Worm (Caenorhabditis elegans) whole organism, late embryonic: Measurements from ENCODE around the gene C28D4.10.

Experiments used
- C08G9.2 ChIP-seq: sonication (generic microtip); optimal IDR thresholded peaks from 2 replicates; lab custom pipeline; 2016; ENCODE audit warnings: mild to moderate bottlenecking, missing genetic modification characterization, moderate library complexity, missing compliant biosample characterization
- F13H6.1 ChIP-seq: sonication (generic microtip); optimal IDR thresholded peaks from 2 replicates; lab custom pipeline; 2016; ENCODE audit warnings: missing genetic modification characterization, missing compliant biosample characterization
- K09A11.1 ChIP-seq: sonication (generic microtip); optimal IDR thresholded peaks from 2 replicates; lab custom pipeline; 2017; ENCODE audit warnings: antibody characterized with exemption, mild to moderate bottlenecking, missing genetic modification characterization, missing compliant biosample characterization; ENCODE audit not compliant: insufficient read depth
- T23F11.4 ChIP-seq: fragments of 200-800 bp; sonication (Bioruptor generic); optimal IDR thresholded peaks from 2 replicates; lab custom pipeline; 2018; ENCODE audit warnings: mild to moderate bottlenecking, missing genetic modification characterization, missing compliant biosample characterization
- Y22D7AL.16 ChIP-seq: sonication (generic microtip); optimal IDR thresholded peaks from 2 replicates; lab custom pipeline; 2016; ENCODE audit warnings: missing genetic modification characterization, missing compliant biosample characterization
- ama-1 ChIP-seq: fragments of 150-350 bp; optimal IDR thresholded peaks from 2 replicates; lab custom pipeline; 2014
- ceh-14 ChIP-seq: sonication (generic microtip); optimal IDR thresholded peaks from 2 replicates; lab custom pipeline; 2016; ENCODE audit warnings: missing genotype, missing genetic modification characterization, missing compliant biosample characterization
- ceh-18 ChIP-seq: sonication (generic microtip); optimal IDR thresholded peaks from 2 replicates; lab custom pipeline; 2016; ENCODE audit warnings: missing genetic modification characterization, missing compliant biosample characterization
- ceh-19 ChIP-seq: fragments of 200-800 bp; sonication (Bioruptor generic); optimal IDR thresholded peaks from 2 replicates; lab custom pipeline; 2018; ENCODE audit warnings: mild to moderate bottlenecking, missing genetic modification characterization, missing compliant biosample characterization
- ceh-2 ChIP-seq: sonication (generic microtip); optimal IDR thresholded peaks from 2 replicates; lab custom pipeline; 2016; ENCODE audit warnings: missing genotype, missing genetic modification characterization, missing compliant biosample characterization
- ceh-30 ChIP-seq: fragments of 150-350 bp; optimal IDR thresholded peaks from 2 replicates; lab custom pipeline; 2014; ENCODE audit warnings: missing biosample characterization, missing genetic modification characterization
- ceh-6 ChIP-seq: fragments of 200-800 bp; sonication (Bioruptor generic); optimal IDR thresholded peaks from 2 replicates; lab custom pipeline; 2018; ENCODE audit warnings: mild to moderate bottlenecking, missing genetic modification characterization, missing compliant biosample characterization
- ceh-9 ChIP-seq: sonication (generic microtip); optimal IDR thresholded peaks from 2 replicates; lab custom pipeline; 2016; ENCODE audit warnings: mild to moderate bottlenecking, missing genetic modification characterization, inconsistent platforms, missing compliant biosample characterization
- che-1 ChIP-seq: sonication (generic microtip); optimal IDR thresholded peaks from 2 replicates; lab custom pipeline; 2016; ENCODE audit warnings: mild to moderate bottlenecking, missing genetic modification characterization, missing compliant biosample characterization
- dmd-4 ChIP-seq: sonication (generic microtip); optimal IDR thresholded peaks from 2 replicates; lab custom pipeline; 2016; ENCODE audit warnings: borderline replicate concordance, missing genetic modification characterization, missing compliant biosample characterization
- elt-2 ChIP-seq: sonication (generic microtip); optimal IDR thresholded peaks from 2 replicates; lab custom pipeline; 2016; ENCODE audit warnings: missing genetic modification reagents, missing genetic modification characterization, missing compliant biosample characterization
- ets-4 ChIP-seq: sonication (generic microtip); optimal IDR thresholded peaks from 2 replicates; lab custom pipeline; 2016; ENCODE audit warnings: missing genetic modification characterization, missing compliant biosample characterization
- eyg-1 ChIP-seq: sonication (generic microtip); optimal IDR thresholded peaks from 2 replicates; lab custom pipeline; 2016; ENCODE audit warnings: missing genotype, missing genetic modification characterization, missing compliant biosample characterization
- fax-1 ChIP-seq: sonication (generic microtip); optimal IDR thresholded peaks from 2 replicates; lab custom pipeline; 2016; ENCODE audit warnings: missing genotype, missing genetic modification characterization, missing compliant biosample characterization
- gmeb-2 ChIP-seq: sonication (generic microtip); optimal IDR thresholded peaks from 2 replicates; lab custom pipeline; 2016; ENCODE audit warnings: missing genetic modification characterization, inconsistent platforms, missing compliant biosample characterization
- hlh-15 ChIP-seq: sonication (generic microtip); optimal IDR thresholded peaks from 2 replicates; lab custom pipeline; 2016; ENCODE audit warnings: missing genetic modification characterization, missing compliant biosample characterization
- lim-6 ChIP-seq: sonication (generic microtip); optimal IDR thresholded peaks from 2 replicates; lab custom pipeline; 2016; ENCODE audit warnings: missing genetic modification characterization, missing compliant biosample characterization
- madf-2 ChIP-seq: sonication (generic microtip); optimal IDR thresholded peaks from 2 replicates; lab custom pipeline; 2017; ENCODE audit warnings: missing genetic modification characterization, missing compliant biosample characterization
- nhr-11 ChIP-seq: fragments of 150-350 bp; optimal IDR thresholded peaks from 2 replicates; lab custom pipeline; 2014; ENCODE audit warnings: missing biosample characterization, missing genetic modification characterization
- npax-4 ChIP-seq: sonication (generic microtip); optimal IDR thresholded peaks from 2 replicates; lab custom pipeline; 2016; ENCODE audit warnings: missing genetic modification characterization, missing compliant biosample characterization
- odd-2 ChIP-seq: sonication (generic microtip); optimal IDR thresholded peaks from 2 replicates; lab custom pipeline; 2017; ENCODE audit warnings: antibody characterized with exemption, mild to moderate bottlenecking, missing genetic modification characterization, missing compliant biosample characterization
- pag-3 ChIP-seq: sonication (generic microtip); optimal IDR thresholded peaks from 2 replicates; lab custom pipeline; 2016; ENCODE audit warnings: missing compliant biosample characterization, missing genetic modification characterization, borderline replicate concordance
- pat-9 ChIP-seq: fragments of 200-800 bp; sonication (Bioruptor generic); optimal IDR thresholded peaks from 2 replicates; lab custom pipeline; 2018; ENCODE audit warnings: mild to moderate bottlenecking, missing genetic modification characterization, moderate library complexity, missing compliant biosample characterization
- pros-1 ChIP-seq: fragments of 150-350 bp; optimal IDR thresholded peaks from 2 replicates; lab custom pipeline; 2014; ENCODE audit warnings: missing biosample characterization, missing genetic modification reagents, missing genetic modification characterization
- ref-2 ChIP-seq: sonication (generic microtip); optimal IDR thresholded peaks from 2 replicates; lab custom pipeline; 2016; ENCODE audit warnings: missing genetic modification characterization, missing compliant biosample characterization
- sdc-2 ChIP-seq: sonication (generic microtip); optimal IDR thresholded peaks from 2 replicates; lab custom pipeline; 2016; ENCODE audit warnings: missing genotype, missing genetic modification characterization, missing compliant biosample characterization
- syd-9 ChIP-seq: sonication (generic microtip); optimal IDR thresholded peaks from 2 replicates; lab custom pipeline; 2016; ENCODE audit warnings: mild to moderate bottlenecking, missing genetic modification characterization, moderate library complexity, missing compliant biosample characterization
- unc-3 ChIP-seq, 2 experiments: fragments of 200-800 bp in 1 of 2; sonication (Bioruptor generic) in 1 of 2; sonication (generic microtip) in 1 of 2; conservative IDR thresholded peaks in 1 of 2; optimal IDR thresholded peaks in 1 of 2; 2 replicates each; pipeline versions ENCODE4 v1.3.6 to Lab custom; 2016 to 2022; ENCODE audit warnings: missing compliant biosample characterization in 2 of 2, missing genetic modification characterization in 2 of 2, missing genetic modification reagents in 1 of 2
- unc-55 ChIP-seq: sonication (generic microtip); optimal IDR thresholded peaks from 2 replicates; lab custom pipeline; 2017; ENCODE audit warnings: missing biosample characterization, missing genetic modification reagents, missing genetic modification characterization
- unc-86 ChIP-seq: sonication (generic microtip); optimal IDR thresholded peaks from 2 replicates; lab custom pipeline; 2016; ENCODE audit warnings: missing genetic modification characterization, missing compliant biosample characterization
- zip-5 ChIP-seq: sonication (generic microtip); optimal IDR thresholded peaks from 2 replicates; lab custom pipeline; 2016; ENCODE audit warnings: missing genetic modification characterization, missing compliant biosample characterization
- ztf-16 ChIP-seq: sonication (generic microtip); optimal IDR thresholded peaks from 2 replicates; lab custom pipeline; 2017; ENCODE audit warnings: missing genetic modification characterization, missing compliant biosample characterization

Gene C28D4.10

ce11 chrIV:9718396-9718795 is 19.9 kb upstream of the C28D4.10 start (continued):
- no peak for TF ChIP-seq ztf-16 (tag; lab: Kevin White, UChicago)
- peak; percentile 22 for TF ChIP-seq syd-9 (tag; lab: Kevin White, UChicago)
- no peak for TF ChIP-seq odd-2 (tag; lab: Kevin White, UChicago)
- no peak for TF ChIP-seq lim-6
- TF ChIP-seq F13H6.1 (tag; lab: Kevin White, UChicago): peak; percentile 17
- TF ChIP-seq T23F11.4 (GFP tag; lab: Kevin White, UChicago): no peak
- TF ChIP-seq pag-3 (tag; lab: Kevin White, UChicago): no peak
- no peak for TF ChIP-seq pros-1 (tag; lab: Kevin White, UChicago)
- TF ChIP-seq dmd-4 (tag; lab: Kevin White, UChicago): no peak
- TF ChIP-seq npax-4 (tag; lab: Kevin White, UChicago): no peak
- TF ChIP-seq nhr-11 (tag; lab: Kevin White, UChicago): no peak
- no peak for TF ChIP-seq zip-5 (tag; lab: Kevin White, UChicago)
- TF ChIP-seq ets-4 (tag; lab: Kevin White, UChicago): no peak
- no peak for TF ChIP-seq elt-2 (tag; lab: Kevin White, UChicago)
- TF ChIP-seq K09A11.1 (tag; lab: Kevin White, UChicago): no peak
- no peak for TF ChIP-seq ref-2 (tag; lab: Kevin White, UChicago)
- no peak for TF ChIP-seq hlh-15 (tag; lab: Kevin White, UChicago)
- no peak for TF ChIP-seq gmeb-2 (tag; lab: Kevin White, UChicago)
- no peak for TF ChIP-seq ceh-30 (tag; lab: Kevin White, UChicago)
- TF ChIP-seq che-1 (tag; lab: Kevin White, UChicago): no peak
- peak; percentile 64 for TF ChIP-seq unc-55 (GFP tag; lab: Kevin White, UChicago)
- TF ChIP-seq C08G9.2 (tag; lab: Kevin White, UChicago): no peak
- TF ChIP-seq Y22D7AL.16: no peak
- TF ChIP-seq ceh-2 (tag; lab: Kevin White, UChicago): no peak
- no peak for TF ChIP-seq madf-2 (tag; lab: Kevin White, UChicago)
- TF ChIP-seq ceh-18 (tag; lab: Kevin White, UChicago): peak; percentile 87
- peak; percentile 3 for TF ChIP-seq pat-9
- no peak for TF ChIP-seq unc-3 (GFP tag; conservative IDR thresholded peaks at IDR 0.05; lab: Robert Waterston, UW)
- no peak for TF ChIP-seq unc-3 (tag; optimal IDR thresholded peaks at IDR 0.05; lab: Kevin White, UChicago)
- peak; percentile 12 for TF ChIP-seq ceh-14 (tag; lab: Kevin White, UChicago)

- TF ChIP-seq unc-55 (GFP tag; lab: Kevin White, UChicago) (no peak), ref-2 (tag; lab: Kevin White, UChicago) (no peak)
Observed at ce11 chrIV:9723185-9723584, 15.1 kb upstream of the C28D4.10 start.

ce11 chrIV:9724948-9725347 is 13.3 kb upstream of the C28D4.10 start, which contains the start of the genes nhr-138 and C28D4.18:
TSS of gene nhr-138 (plus strand) at chrIV:9725251.
TSS of gene C28D4.18 (plus strand) at chrIV:9725280.
- TF ChIP-seq ama-1 (no peak), ceh-19 (GFP tag; lab: Kevin White, UChicago) (no peak), pag-3 (tag; lab: Kevin White, UChicago) (no peak), nhr-11 (tag; lab: Kevin White, UChicago) (no peak), ceh-9 (tag; lab: Kevin White, UChicago) (no peak)

- TF ChIP-seq ceh-18 (tag; lab: Kevin White, UChicago): no peak
- no peak for TF ChIP-seq C08G9.2 (tag; lab: Kevin White, UChicago)
- TF ChIP-seq che-1 (tag; lab: Kevin White, UChicago): no peak
- TF ChIP-seq unc-86 (tag; lab: Kevin White, UChicago): no peak
- TF ChIP-seq fax-1 (tag; lab: Kevin White, UChicago): no peak
- TF ChIP-seq sdc-2 (tag; lab: Kevin White, UChicago): no peak
- no peak for TF ChIP-seq eyg-1
- no peak for TF ChIP-seq nhr-11 (tag; lab: Kevin White, UChicago)
- TF ChIP-seq ceh-6 (GFP tag; lab: Kevin White, UChicago): no peak
Observed at ce11 chrIV:9725468-9725985, 12.8 kb upstream of the C28D4.10 start.
